Worm (Caenorhabditis elegans) whole organism, young adult: ENCODE measurements around the gene ugt-48.
A peak's percentile ranks its signal among the peaks of the same experiment; 100 is the strongest.

Source experiments
- B0035.1 ChIP-seq: sonication (generic microtip); optimal IDR thresholded peaks from 2 replicates; lab custom pipeline; 2016; ENCODE audit warnings: missing genetic modification characterization, mild to moderate bottlenecking, missing compliant biosample characterization, missing genotype, missing genetic modification reagents
- D2030.7 ChIP-seq: fragments of 200-800 bp; sonication (Bioruptor generic); IDR thresholded peaks from 2 replicates; pipeline ENCODE4 v1.3.6; 2022; ENCODE audit warnings: missing genetic modification reagents, missing genetic modification characterization, missing compliant biosample characterization
- F10E7.11 ChIP-seq: sonication (generic microtip); optimal IDR thresholded peaks from 2 replicates; lab custom pipeline; 2017; ENCODE audit warnings: mild to moderate bottlenecking, missing genetic modification characterization, moderate library complexity, missing compliant biosample characterization
- F22D6.2 ChIP-seq: sonication (generic microtip); optimal IDR thresholded peaks from 2 replicates; lab custom pipeline; 2016; ENCODE audit warnings: mild to moderate bottlenecking, missing genetic modification characterization, missing compliant biosample characterization
- F33H1.4 ChIP-seq: fragments of 200-800 bp; sonication (Bioruptor generic); IDR thresholded peaks from 2 replicates; pipeline ENCODE4 v1.3.6; 2022; ENCODE audit warnings: missing genetic modification reagents, missing genetic modification characterization, missing compliant biosample characterization
- F37B4.10 ChIP-seq: fragments of 200-800 bp; sonication (Bioruptor generic); IDR thresholded peaks from 2 replicates; pipeline ENCODE4 v1.3.6; 2022; ENCODE audit warnings: missing genetic modification characterization, missing compliant biosample characterization
- F49E8.2 ChIP-seq: sonication (generic microtip); optimal IDR thresholded peaks from 3 replicates; lab custom pipeline; 2017; ENCODE audit warnings: missing genetic modification characterization, mild to moderate bottlenecking, missing compliant biosample characterization, antibody characterized with exemption, moderate library complexity; ENCODE audit not compliant: insufficient read depth
- F52B5.7 ChIP-seq: sonication (generic microtip); optimal IDR thresholded peaks from 2 replicates; lab custom pipeline; 2016; ENCODE audit warnings: mild to moderate bottlenecking, missing genetic modification characterization, missing compliant biosample characterization
- F57A8.1 ChIP-seq: fragments of 200-800 bp; sonication (Bioruptor generic); optimal IDR thresholded peaks from 2 replicates; lab custom pipeline; 2018; ENCODE audit warnings: mild to moderate bottlenecking, missing genetic modification characterization, moderate library complexity, missing compliant biosample characterization
- K12H6.12 ChIP-seq: fragments of 200-800 bp; sonication (Bioruptor generic); optimal IDR thresholded peaks from 2 replicates; lab custom pipeline; 2018; ENCODE audit warnings: mild to moderate bottlenecking, missing genetic modification characterization, missing compliant biosample characterization
- T26A5.8 ChIP-seq: sonication (generic microtip); optimal IDR thresholded peaks from 2 replicates; lab custom pipeline; 2016; ENCODE audit warnings: missing genetic modification characterization, missing compliant biosample characterization
- Y79H2A.3 ChIP-seq: fragments of 200-800 bp; sonication (Bioruptor generic); conservative IDR thresholded peaks from 2 replicates; pipeline ENCODE4 v1.3.6; 2022; ENCODE audit warnings: missing genetic modification reagents, missing genetic modification characterization, missing compliant biosample characterization
- Y95B8A.8 ChIP-seq: fragments of 200-800 bp; sonication (Bioruptor generic); IDR thresholded peaks from 2 replicates; pipeline ENCODE4 v1.3.6; 2022; ENCODE audit warnings: missing genetic modification reagents, missing genetic modification characterization, missing compliant biosample characterization
- ama-1 ChIP-seq, 3 experiments: fragments of 150-350 bp in 1 of 3; sonication (generic microtip) in 2 of 3; optimal IDR thresholded peaks; 2 replicates each; lab custom pipeline; 2014 to 2018; ENCODE audit warnings: missing biosample characterization in 2 of 3, missing genetic modification characterization in 2 of 3, missing genetic modification reagents in 2 of 3
- aptf-3 ChIP-seq: fragments of 200-800 bp; sonication (Bioruptor generic); IDR thresholded peaks from 2 replicates; pipeline ENCODE4 v1.3.6; 2022; ENCODE audit warnings: missing genetic modification characterization, missing compliant biosample characterization
- atf-7 ChIP-seq: sonication (generic microtip); optimal IDR thresholded peaks from 2 replicates; lab custom pipeline; 2017; ENCODE audit warnings: mild to moderate bottlenecking, missing genetic modification characterization, missing compliant biosample characterization
- attf-5 ChIP-seq: fragments of 200-800 bp; sonication (Bioruptor generic); optimal IDR thresholded peaks from 2 replicates; lab custom pipeline; 2018; ENCODE audit warnings: mild to moderate bottlenecking, missing genetic modification characterization, missing compliant biosample characterization
- bed-2 ChIP-seq: fragments of 200-800 bp; sonication (Bioruptor generic); IDR thresholded peaks from 2 replicates; pipeline ENCODE4 v1.3.6; 2022; ENCODE audit warnings: missing genetic modification reagents, missing genetic modification characterization, missing compliant biosample characterization
- cebp-2 ChIP-seq: fragments of 200-800 bp; sonication (Bioruptor generic); IDR thresholded peaks from 2 replicates; pipeline ENCODE4 v1.3.6; 2022; ENCODE audit warnings: missing genetic modification characterization, missing compliant biosample characterization
- ceh-40 ChIP-seq: fragments of 200-800 bp; sonication (Bioruptor generic); IDR thresholded peaks from 2 replicates; pipeline ENCODE4 v1.3.6; 2022; ENCODE audit warnings: missing genetic modification characterization, missing compliant biosample characterization
- ceh-58 ChIP-seq: fragments of 200-800 bp; sonication (Bioruptor generic); IDR thresholded peaks from 2 replicates; pipeline ENCODE4 v1.3.6; 2022; ENCODE audit warnings: missing genetic modification characterization, missing compliant biosample characterization
- ceh-91 ChIP-seq: fragments of 200-800 bp; sonication (Bioruptor generic); IDR thresholded peaks from 2 replicates; pipeline ENCODE4 v1.3.6; 2022; ENCODE audit warnings: missing genetic modification reagents, missing genetic modification characterization, missing compliant biosample characterization
- egl-18 ChIP-seq: fragments of 200-800 bp; sonication (Bioruptor generic); IDR thresholded peaks from 2 replicates; pipeline ENCODE4 v1.3.6; 2022; ENCODE audit warnings: missing genetic modification reagents, missing genetic modification characterization, missing compliant biosample characterization
- ets-4 ChIP-seq: fragments of 200-800 bp; sonication (Bioruptor generic); optimal IDR thresholded peaks from 2 replicates; lab custom pipeline; 2018; ENCODE audit warnings: mild to moderate bottlenecking, missing genetic modification characterization, missing compliant biosample characterization
- fkh-3 ChIP-seq: sonication (generic microtip); optimal IDR thresholded peaks from 2 replicates; lab custom pipeline; 2016; ENCODE audit warnings: mild to moderate bottlenecking, missing genetic modification characterization, missing compliant biosample characterization
- hlh-12 ChIP-seq: sonication (generic microtip); optimal IDR thresholded peaks from 2 replicates; lab custom pipeline; 2016; ENCODE audit warnings: missing genetic modification characterization, missing compliant biosample characterization
- hlh-26 ChIP-seq: fragments of 200-800 bp; sonication (Bioruptor generic); conservative IDR thresholded peaks from 2 replicates; pipeline ENCODE4 v1.3.6; 2022; ENCODE audit warnings: missing genetic modification reagents, missing genetic modification characterization, missing compliant biosample characterization
- let-607 ChIP-seq, 2 experiments: fragments of 200-800 bp in 1 of 2; sonication (Bioruptor generic) in 1 of 2; sonication (generic microtip) in 1 of 2; optimal IDR thresholded peaks; 2 replicates each; lab custom pipeline; 2016 to 2018; ENCODE audit warnings: mild to moderate bottlenecking in 2 of 2, missing compliant biosample characterization in 2 of 2, missing genetic modification characterization in 2 of 2, moderate library complexity in 2 of 2, missing genotype in 1 of 2
- lir-1 ChIP-seq: fragments of 200-800 bp; sonication (Bioruptor generic); conservative IDR thresholded peaks from 2 replicates; pipeline ENCODE4 v1.3.6; 2022; ENCODE audit warnings: missing genetic modification reagents, missing genetic modification characterization, missing compliant biosample characterization
- lsy-27 ChIP-seq: sonication (generic microtip); optimal IDR thresholded peaks from 2 replicates; lab custom pipeline; 2017; ENCODE audit warnings: missing genetic modification characterization, mild to moderate bottlenecking, missing compliant biosample characterization, antibody characterized with exemption, missing genotype, borderline replicate concordance; ENCODE audit not compliant: insufficient read depth
- madf-10 ChIP-seq: sonication (generic microtip); optimal IDR thresholded peaks from 2 replicates; lab custom pipeline; 2016; ENCODE audit warnings: mild to moderate bottlenecking, missing genetic modification characterization, missing compliant biosample characterization
- madf-6 ChIP-seq: fragments of 200-800 bp; sonication (Bioruptor generic); IDR thresholded peaks from 2 replicates; pipeline ENCODE4 v1.3.6; 2022; ENCODE audit warnings: missing genetic modification reagents, missing genetic modification characterization, missing compliant biosample characterization
- mcd-1 ChIP-seq: fragments of 200-800 bp; sonication (Bioruptor generic); IDR thresholded peaks from 2 replicates; pipeline ENCODE4 v1.3.6; 2022; ENCODE audit warnings: missing genetic modification reagents, missing genetic modification characterization, missing compliant biosample characterization
- mel-28 ChIP-seq: sonication (generic microtip); optimal IDR thresholded peaks from 2 replicates; lab custom pipeline; 2016; ENCODE audit warnings: borderline replicate concordance, mild to moderate bottlenecking, missing genetic modification characterization, missing compliant biosample characterization
- mxl-1 ChIP-seq: sonication (generic microtip); optimal IDR thresholded peaks from 2 replicates; lab custom pipeline; 2016; ENCODE audit warnings: missing genetic modification characterization, missing compliant biosample characterization
- nfya-2 ChIP-seq: fragments of 200-800 bp; sonication (Bioruptor generic); IDR thresholded peaks from 2 replicates; pipeline ENCODE4 v1.3.6; 2022; ENCODE audit warnings: missing genetic modification reagents, missing genetic modification characterization, missing compliant biosample characterization
- nhr-120 ChIP-seq: fragments of 200-800 bp; sonication (Bioruptor generic); IDR thresholded peaks from 2 replicates; pipeline ENCODE4 v1.3.6; 2022; ENCODE audit warnings: missing genetic modification characterization, missing compliant biosample characterization
- nhr-80 ChIP-seq: sonication (generic microtip); optimal IDR thresholded peaks from 2 replicates; lab custom pipeline; 2016; ENCODE audit warnings: missing genetic modification characterization, missing compliant biosample characterization
- nhr-90 ChIP-seq: sonication (generic microtip); optimal IDR thresholded peaks from 2 replicates; lab custom pipeline; 2016; ENCODE audit warnings: missing genotype, mild to moderate bottlenecking, missing genetic modification characterization, missing compliant biosample characterization
- pha-4 ChIP-seq: fragments of 150-350 bp; sonication (generic microtip); optimal IDR thresholded peaks from 2 replicates; lab custom pipeline; 2014; ENCODE audit warnings: missing biosample characterization, missing genetic modification reagents, missing genetic modification characterization
- repo-1 ChIP-seq: sonication (generic microtip); optimal IDR thresholded peaks from 2 replicates; lab custom pipeline; 2017; ENCODE audit warnings: mild to moderate bottlenecking, missing genetic modification characterization, missing compliant biosample characterization
- sea-2 ChIP-seq: fragments of 200-800 bp; sonication (Bioruptor generic); IDR thresholded peaks from 2 replicates; pipeline ENCODE4 v1.3.6; 2022; ENCODE audit warnings: missing genetic modification characterization, missing compliant biosample characterization
- sptf-2 ChIP-seq: fragments of 200-800 bp; sonication (Bioruptor generic); optimal IDR thresholded peaks from 2 replicates; lab custom pipeline; 2018; ENCODE audit warnings: mild to moderate bottlenecking, missing genetic modification characterization, missing compliant biosample characterization
- tlf-1 ChIP-seq: fragments of 200-800 bp; sonication (Bioruptor generic); optimal IDR thresholded peaks from 2 replicates; lab custom pipeline; 2018; ENCODE audit warnings: mild to moderate bottlenecking, missing genetic modification characterization, missing compliant biosample characterization
- unc-130 ChIP-seq: sonication (generic microtip); optimal IDR thresholded peaks from 2 replicates; lab custom pipeline; 2016; ENCODE audit warnings: missing genetic modification reagents, missing genetic modification characterization, missing compliant biosample characterization
- zim-3 ChIP-seq: sonication (generic microtip); optimal IDR thresholded peaks from 2 replicates; lab custom pipeline; 2017; ENCODE audit warnings: mild to moderate bottlenecking, missing genetic modification characterization, moderate library complexity, missing compliant biosample characterization
- ztf-18 ChIP-seq: sonication (generic microtip); optimal IDR thresholded peaks from 2 replicates; lab custom pipeline; 2016; ENCODE audit warnings: missing genotype, mild to moderate bottlenecking, missing genetic modification characterization, missing compliant biosample characterization
- ztf-22 ChIP-seq: fragments of 200-800 bp; sonication (Bioruptor generic); optimal IDR thresholded peaks from 2 replicates; lab custom pipeline; 2018; ENCODE audit warnings: mild to moderate bottlenecking, missing genetic modification characterization, moderate library complexity, missing compliant biosample characterization
- ztf-26 ChIP-seq: sonication (generic microtip); optimal IDR thresholded peaks from 2 replicates; lab custom pipeline; 2017; ENCODE audit warnings: missing genetic modification characterization, missing compliant biosample characterization
- ztf-28 ChIP-seq: fragments of 200-800 bp; sonication (Bioruptor generic); IDR thresholded peaks from 2 replicates; pipeline ENCODE4 v1.3.6; 2022; ENCODE audit warnings: missing genetic modification reagents, missing genetic modification characterization, missing compliant biosample characterization

ugt-48 gene

ce11 chrV:5587955-5588354 lies 40.1 kb upstream of the ugt-48 start (continued):
- TF ChIP-seq ztf-22 (GFP tag; lab: Kevin White, UChicago) (no peak), Y95B8A.8 (GFP tag; lab: Robert Waterston, UW) (0 out of 2 replicates have a peak, but pooled peaks have one; percentile 38), lsy-27 (no peak), nfya-2 (no peak), mel-28 (tag; lab: Kevin White, UChicago) (no peak), F52B5.7 (no peak), ceh-58 (no peak), ztf-18 (tag; lab: Kevin White, UChicago) (peak; percentile 38), zim-3 (no peak), D2030.7 (peak; percentile 58), madf-10 (tag; lab: Kevin White, UChicago) (no peak), F22D6.2 (no peak), nhr-80 (tag; lab: Kevin White, UChicago) (no peak), sptf-2 (GFP tag; lab: Kevin White, UChicago) (no peak), nhr-120 (GFP tag; lab: Robert Waterston, UW) (no peak), T26A5.8 (no peak), lir-1 (no peak), mxl-1 (tag; lab: Kevin White, UChicago) (no peak), ceh-91 (GFP tag; lab: Robert Waterston, UW) (no peak), tlf-1 (GFP tag; lab: Kevin White, UChicago) (no peak), K12H6.12 (tag; lab: Kevin White, UChicago) (no peak), egl-18 (GFP tag; lab: Robert Waterston, UW) (no peak), F37B4.10 (GFP tag; lab: Robert Waterston, UW) (no peak), mcd-1 (GFP tag; lab: Robert Waterston, UW) (no peak), nhr-90 (tag; lab: Kevin White, UChicago) (peak; percentile 32), F10E7.11 (tag; lab: Kevin White, UChicago) (no peak), madf-6 (GFP tag; lab: Robert Waterston, UW) (peak; percentile 79), B0035.1 (tag; lab: Kevin White, UChicago) (no peak), cebp-2 (GFP tag; lab: Robert Waterston, UW) (no peak), ama-1 (optimal IDR thresholded peaks at IDR 0.05; lab: Kevin White, UChicago) (no peak), ama-1 (GFP tag; optimal IDR thresholded peaks at IDR 0.05; lab: Kevin White, UChicago) (no peak), F33H1.4 (GFP tag; lab: Robert Waterston, UW) (peak; percentile 30; the same call in 1 of the 2 replicates), hlh-12 (tag; lab: Kevin White, UChicago) (no peak), atf-7 (tag; lab: Kevin White, UChicago) (no peak), Y79H2A.3 (GFP tag; lab: Robert Waterston, UW) (no peak), fkh-3 (no peak), attf-5 (no peak), F57A8.1 (GFP tag; lab: Kevin White, UChicago) (no peak), let-607 (tag; optimal IDR thresholded peaks at IDR 0.05; lab: Kevin White, UChicago) (no peak), aptf-3 (GFP tag; lab: Robert Waterston, UW) (0 out of 2 replicates have a peak, but pooled peaks have one; percentile 50), hlh-26 (GFP tag; lab: Robert Waterston, UW) (no peak), ztf-28 (GFP tag; lab: Robert Waterston, UW) (no peak), ceh-40 (GFP tag; lab: Robert Waterston, UW) (no peak), ztf-26 (no peak), F49E8.2 (peak; percentile 25), sea-2 (GFP tag; lab: Robert Waterston, UW) (no peak), pha-4 (no peak), repo-1 (no peak), ets-4 (GFP tag; lab: Kevin White, UChicago) (no peak), bed-2 (0 out of 2 replicates have a peak, but pooled peaks have one; percentile 25), unc-130 (GFP tag; lab: Kevin White, UChicago) (no peak)
